Fruit fly (Drosophila melanogaster) whole organism, embryonic: ENCODE measurements around the gene CG5013.

Source experiments
- ATbp ChIP-seq: fragments of 200-800 bp; sonication (Bioruptor generic); optimal IDR thresholded peaks from 2 replicates; lab custom pipeline; 2017; ENCODE audit warnings: missing biosample characterization, mild to moderate bottlenecking, missing genetic modification characterization, missing genetic modification reagents
- B-H1 ChIP-seq: fragments of 200-800 bp; sonication (Bioruptor generic); IDR thresholded peaks from 3 replicates; pipeline ENCODE4 v1.3.6; 2022; ENCODE audit warnings: missing biosample characterization, missing genetic modification characterization
- BEAF-32 ChIP-seq: fragments of 200-800 bp; sonication (Bioruptor generic); optimal IDR thresholded peaks from 3 replicates; lab custom pipeline; 2017; ENCODE audit warnings: missing biosample characterization, missing genetic modification characterization, mild to moderate bottlenecking, moderate library complexity, missing genetic modification reagents
- CG12744 ChIP-seq: fragments of 200-800 bp; sonication (Bioruptor generic); optimal IDR thresholded peaks from 2 replicates; lab custom pipeline; 2016; ENCODE audit warnings: missing biosample characterization, missing genetic modification characterization
- CG15601 ChIP-seq: fragments of 200-800 bp; sonication (Bioruptor generic); optimal IDR thresholded peaks from 3 replicates; lab custom pipeline; 2019; ENCODE audit warnings: missing biosample characterization, mild to moderate bottlenecking, missing genetic modification characterization, moderate library complexity
- CG1603 ChIP-seq: fragments of 200-800 bp; sonication (Bioruptor generic); optimal IDR thresholded peaks from 2 replicates; lab custom pipeline; 2019; ENCODE audit warnings: missing biosample characterization, mild to moderate bottlenecking, missing genetic modification characterization, moderate library complexity
- CG34376 ChIP-seq: fragments of 200-800 bp; sonication (Bioruptor generic); optimal IDR thresholded peaks from 2 replicates; lab custom pipeline; 2018; ENCODE audit warnings: missing biosample characterization, mild to moderate bottlenecking, missing genetic modification characterization
- CG4328 ChIP-seq: fragments of 200-800 bp; sonication (Bioruptor generic); optimal IDR thresholded peaks from 3 replicates; lab custom pipeline; 2017; ENCODE audit warnings: missing biosample characterization, missing genetic modification reagents, missing genetic modification characterization
- CG6654 ChIP-seq: fragments of 200-800 bp; sonication (Bioruptor generic); optimal IDR thresholded peaks from 2 replicates; lab custom pipeline; 2017; ENCODE audit warnings: missing biosample characterization, mild to moderate bottlenecking, missing genetic modification characterization
- CG7357 ChIP-seq: fragments of 200-800 bp; sonication (Bioruptor generic); IDR thresholded peaks from 3 replicates; pipeline ENCODE4 v1.3.6; 2022; ENCODE audit warnings: missing biosample characterization, missing genetic modification characterization
- CG8765 ChIP-seq: fragments of 200-800 bp; sonication (Bioruptor generic); IDR thresholded peaks from 2 replicates; pipeline ENCODE4 v1.3.6; 2022; ENCODE audit warnings: missing biosample characterization, missing genetic modification characterization
- Dek ChIP-seq: fragments of 200-800 bp; sonication (Bioruptor generic); optimal IDR thresholded peaks from 3 replicates; lab custom pipeline; 2019; ENCODE audit warnings: missing biosample characterization, mild to moderate bottlenecking, missing genetic modification characterization, moderate library complexity
- Ets65A ChIP-seq: fragments of 200-800 bp; sonication (Bioruptor generic); peaks from one replicate; lab custom pipeline; 2016; ENCODE audit warnings: missing biosample characterization, missing genetic modification characterization
- GATAe ChIP-seq: fragments of 200-800 bp; sonication (Bioruptor generic); conservative IDR thresholded peaks from 2 replicates; pipeline ENCODE4 v1.3.6; 2022; ENCODE audit warnings: missing biosample characterization, missing genetic modification characterization
- Hey ChIP-seq: fragments of 200-800 bp; sonication (Bioruptor generic); optimal IDR thresholded peaks from 3 replicates; lab custom pipeline; 2018; ENCODE audit warnings: missing biosample characterization, mild to moderate bottlenecking, missing genetic modification characterization
- Hr78 ChIP-seq, 2 experiments: fragments of 200-800 bp in 1 of 2; fragments of >200 bp in 1 of 2; sonication (Bioruptor generic) in 1 of 2; optimal IDR thresholded peaks; 2 replicates each; lab custom pipeline; 2017 to 2019; ENCODE audit warnings: missing biosample characterization in 2 of 2, missing genetic modification characterization in 2 of 2, mild to moderate bottlenecking in 1 of 2, moderate library complexity in 1 of 2
- Med ChIP-seq: fragments of 200-800 bp; sonication (Bioruptor generic); peaks from one replicate; lab custom pipeline; 2016; ENCODE audit warnings: missing biosample characterization, missing genetic modification characterization, mild to moderate bottlenecking, inconsistent platforms, moderate library complexity
- Mrtf ChIP-seq: fragments of 200-800 bp; sonication (Bioruptor generic); IDR thresholded peaks from 3 replicates; pipeline ENCODE4 v1.3.6; 2022; ENCODE audit warnings: missing biosample characterization, missing genetic modification characterization
- NK7.1 ChIP-seq: fragments of 200-800 bp; sonication (Bioruptor generic); optimal IDR thresholded peaks from 3 replicates; lab custom pipeline; 2016; ENCODE audit warnings: missing biosample characterization, missing genetic modification characterization
- Nf-YB ChIP-seq: fragments of 200-800 bp; sonication (Bioruptor generic); optimal IDR thresholded peaks from 3 replicates; lab custom pipeline; 2019; ENCODE audit warnings: missing biosample characterization, mild to moderate bottlenecking, missing genetic modification characterization, moderate library complexity
- Nf-YC ChIP-seq: fragments of 200-800 bp; optimal IDR thresholded peaks from 3 replicates; lab custom pipeline; 2019; ENCODE audit warnings: missing biosample characterization, mild to moderate bottlenecking, missing genetic modification characterization, moderate library complexity
- Ravus ChIP-seq: fragments of 200-800 bp; sonication (Bioruptor generic); IDR thresholded peaks from 2 replicates; pipeline ENCODE4 v1.3.6; 2022; ENCODE audit warnings: missing biosample characterization, missing genetic modification characterization
- Six4 ChIP-seq: fragments of 200-800 bp; sonication (Bioruptor generic); optimal IDR thresholded peaks from 2 replicates; lab custom pipeline; 2016; ENCODE audit warnings: missing biosample characterization, missing genetic modification characterization
- Vsx1 ChIP-seq: fragments of 200-800 bp; sonication (Bioruptor generic); optimal IDR thresholded peaks from 2 replicates; lab custom pipeline; 2017; ENCODE audit warnings: missing biosample characterization, mild to moderate bottlenecking, missing genetic modification characterization, missing genetic modification reagents
- crp ChIP-seq, 2 experiments: fragments of 200-800 bp; sonication (Bioruptor generic); optimal IDR thresholded peaks; 2 replicates in 1 of 2; 3 replicates in 1 of 2; lab custom pipeline; 2017; ENCODE audit warnings: missing biosample characterization in 2 of 2, missing genetic modification characterization in 2 of 2, mild to moderate bottlenecking in 1 of 2, moderate library complexity in 1 of 2
- cwo ChIP-seq: fragments of 200-800 bp; sonication (Bioruptor generic); optimal IDR thresholded peaks from 3 replicates; lab custom pipeline; 2017; ENCODE audit warnings: missing biosample characterization, missing genetic modification characterization, mild to moderate bottlenecking, moderate library complexity, missing genetic modification reagents
- dmrt99B ChIP-seq: fragments of 200-800 bp; sonication (Bioruptor generic); optimal IDR thresholded peaks from 2 replicates; lab custom pipeline; 2018; ENCODE audit warnings: missing biosample characterization, mild to moderate bottlenecking, missing genetic modification characterization, moderate library complexity
- gcm ChIP-seq: fragments of 200-800 bp; sonication (Bioruptor generic); optimal IDR thresholded peaks from 2 replicates; lab custom pipeline; 2019; ENCODE audit warnings: missing biosample characterization, mild to moderate bottlenecking, missing genetic modification characterization, moderate library complexity
- grn ChIP-seq: fragments of 200-800 bp; sonication (Bioruptor generic); optimal IDR thresholded peaks from 3 replicates; lab custom pipeline; 2017; ENCODE audit warnings: missing biosample characterization, missing genetic modification characterization
- hkb ChIP-seq, 2 experiments: fragments of 200-800 bp in 1 of 2; fragments of >200 bp in 1 of 2; sonication (Bioruptor generic) in 1 of 2; IDR thresholded peaks in 1 of 2; optimal IDR thresholded peaks in 1 of 2; 2 replicates each; pipeline versions ENCODE4 v1.3.6 to Lab custom; 2017 to 2022; ENCODE audit warnings: missing biosample characterization in 1 of 2, missing genetic modification characterization in 1 of 2
- mirr ChIP-seq: fragments of 200-800 bp; sonication (Bioruptor generic); optimal IDR thresholded peaks from 3 replicates; lab custom pipeline; 2018; ENCODE audit warnings: missing biosample characterization, mild to moderate bottlenecking, missing genetic modification characterization
- pum ChIP-seq: fragments of 200-800 bp; sonication (Bioruptor generic); optimal IDR thresholded peaks from 2 replicates; lab custom pipeline; 2016; ENCODE audit warnings: missing biosample characterization, missing genetic modification characterization
- ro ChIP-seq: fragments of 200-800 bp; sonication (Bioruptor generic); IDR thresholded peaks from 2 replicates; pipeline ENCODE4 v1.3.6; 2022; ENCODE audit warnings: missing biosample characterization, missing genetic modification characterization
- sc ChIP-seq, 3 experiments: fragments of >200 bp in 2 of 3; fragments of 200-800 bp in 1 of 3; sonication (Bioruptor generic) in 1 of 3; optimal IDR thresholded peaks; 2 replicates in 2 of 3; 3 replicates in 1 of 3; lab custom pipeline; 2017; ENCODE audit warnings: mild to moderate bottlenecking in 1 of 3, missing biosample characterization in 1 of 3, missing genetic modification characterization in 1 of 3, missing genetic modification reagents in 1 of 3
- seq ChIP-seq: fragments of 200-800 bp; sonication (Bioruptor generic); IDR thresholded peaks from 2 replicates; pipeline ENCODE4 v1.3.6; 2022; ENCODE audit warnings: missing biosample characterization, missing genetic modification characterization
- tna ChIP-seq: fragments of 200-800 bp; sonication (Bioruptor generic); IDR thresholded peaks from 2 replicates; pipeline ENCODE4 v1.3.6; 2022; ENCODE audit warnings: missing biosample characterization, missing genetic modification characterization; ENCODE audit not compliant: partially characterized antibody
- vvl ChIP-seq: fragments of 200-800 bp; sonication (Bioruptor generic); IDR thresholded peaks from 2 replicates; pipeline ENCODE4 v1.3.6; 2022; ENCODE audit warnings: missing biosample characterization, missing genetic modification characterization

Gene CG5013

DNA sequence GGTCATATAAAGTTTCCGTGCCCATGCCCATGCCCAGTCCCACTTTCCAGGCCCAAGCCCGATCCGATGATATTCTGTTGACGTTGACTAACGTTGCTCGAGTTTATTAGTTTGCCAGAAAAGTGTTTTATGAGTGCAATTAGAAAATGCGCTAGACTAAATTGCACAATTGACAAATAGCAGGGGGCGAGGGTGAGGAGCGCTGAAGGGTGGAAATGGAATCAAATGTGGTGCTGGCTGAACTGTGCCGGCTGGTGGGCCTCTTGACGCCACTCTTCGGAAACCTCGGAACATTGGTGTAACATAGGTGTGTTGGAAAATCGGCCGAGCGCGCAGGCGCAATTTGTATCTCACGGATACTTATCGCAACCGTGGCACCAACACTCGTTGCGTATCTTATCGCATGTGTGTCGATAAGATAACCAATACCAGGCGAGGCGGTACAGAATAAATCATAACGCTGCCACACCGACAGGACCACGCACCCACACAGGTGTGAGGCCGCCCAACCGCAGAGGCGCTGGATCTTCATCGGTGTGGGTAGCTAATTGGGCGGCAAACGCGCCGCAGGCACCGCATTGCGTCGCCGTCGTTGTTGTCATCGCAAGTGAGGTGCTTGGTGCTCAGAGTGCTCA, 37.7 kb upstream of the CG5013 start (continued):
- TF ChIP-seq CG4328 (GFP tag; lab: Kevin White, UChicago), result peak; percentile 20
- peak; percentile 91 for TF ChIP-seq Nf-YC
- TF ChIP-seq B-H1 (GFP tag; lab: Robert Waterston, UW), result no peak
- no peak for TF ChIP-seq crp (GFP tag; optimal IDR thresholded peaks at IDR 0.05; lab: Kevin White, UChicago)
- no peak for TF ChIP-seq Ravus (GFP tag; lab: Robert Waterston, UW)
- TF ChIP-seq tna (GFP tag; lab: Robert Waterston, UW), result no peak
- TF ChIP-seq CG1603, result peak; percentile 30
- TF ChIP-seq vvl (GFP tag; lab: Robert Waterston, UW), result no peak
- no peak for TF ChIP-seq CG12744 (GFP tag; lab: Kevin White, UChicago)
- TF ChIP-seq Vsx1 (GFP tag; lab: Kevin White, UChicago), result peak; percentile 90
- TF ChIP-seq ATbp (GFP tag; lab: Kevin White, UChicago), result peak; percentile 23
- no peak for TF ChIP-seq CG6654 (GFP tag; lab: Kevin White, UChicago)
- TF ChIP-seq Med, result peak; percentile 64
- TF ChIP-seq NK7.1, result no peak

DNA sequence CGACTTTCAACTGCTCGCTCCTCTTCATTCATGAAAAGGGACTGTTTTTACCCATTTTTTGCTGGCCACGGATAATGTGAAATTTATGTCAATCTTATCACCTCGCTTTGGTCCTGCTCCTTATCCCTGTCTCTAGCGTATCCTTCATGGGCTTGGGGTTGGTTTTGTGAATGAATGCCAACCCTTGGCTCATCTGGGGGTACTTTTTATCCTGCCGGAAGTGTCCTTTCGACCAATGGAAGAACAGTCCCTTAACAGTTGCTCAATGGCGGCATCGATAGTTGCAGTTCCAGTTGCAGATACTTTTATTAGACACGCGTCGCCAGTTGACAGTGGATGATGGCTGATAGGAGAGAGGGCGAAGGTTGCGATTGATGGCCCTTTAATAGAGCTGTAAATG, 35.9 kb upstream of the CG5013 start:
- TF ChIP-seq Ets65A, result peak; percentile 38
- TF ChIP-seq pum (GFP tag; lab: Kevin White, UChicago), result no peak
- TF ChIP-seq Nf-YB (GFP tag; lab: Kevin White, UChicago), result peak; percentile 94
- peak; percentile 58; the same call in 1 of the 2 replicates for TF ChIP-seq seq
- TF ChIP-seq BEAF-32 (GFP tag; lab: Kevin White, UChicago), result no peak
- no peak for TF ChIP-seq ro
- peak; percentile 90 for TF ChIP-seq Nf-YC
- TF ChIP-seq, all 482 proteins: peak for 4

DNA sequence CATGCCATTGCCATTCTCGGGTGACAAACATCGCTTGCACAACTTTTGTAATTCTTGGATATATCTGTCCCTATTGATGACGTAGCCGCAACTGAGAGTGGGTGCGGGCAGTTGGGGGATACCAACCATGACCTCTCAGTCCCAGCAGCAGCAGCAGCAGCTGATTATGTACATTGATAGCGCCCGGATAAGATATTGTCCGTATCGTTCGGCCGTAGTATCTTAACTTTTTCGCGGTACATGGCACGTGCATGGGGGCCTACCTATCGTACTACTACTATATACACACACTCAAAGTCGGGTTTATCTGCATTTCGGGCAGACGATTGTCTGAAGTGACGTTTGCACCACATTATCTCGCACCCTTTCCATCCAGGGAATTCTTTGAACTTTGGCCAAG, 34.9 kb upstream of the CG5013 start:
- TF ChIP-seq hkb (optimal IDR thresholded peaks at IDR 0.05; lab: Kevin White, UChicago), result no peak
- TF ChIP-seq hkb (GFP tag; IDR thresholded peaks at IDR 0.05; lab: Robert Waterston, UW), result no peak
- TF ChIP-seq Hey (tag; lab: Kevin White, UChicago), result peak; percentile 83
- TF ChIP-seq mirr, result peak; percentile 60
- TF ChIP-seq Mrtf (GFP tag; lab: Robert Waterston, UW), result no peak
- TF ChIP-seq cwo, result peak; percentile 90
- no peak for TF ChIP-seq CG15601
- no peak for TF ChIP-seq dmrt99B (tag; lab: Kevin White, UChicago)
- no peak for TF ChIP-seq Dek (tag; lab: Kevin White, UChicago)
- TF ChIP-seq sc (optimal IDR thresholded peaks at IDR 0.05; lab: Kevin White, UChicago), result no peak
- TF ChIP-seq sc (GFP tag; optimal IDR thresholded peaks at IDR 0.05; lab: Kevin White, UChicago), result no peak
- peak; percentile 52 for TF ChIP-seq CG34376 (GFP tag; lab: Kevin White, UChicago)
- 0 out of 3 replicates have a peak, but pooled peaks have one; percentile 19 for TF ChIP-seq CG7357 (GFP tag; lab: Robert Waterston, UW)
- TF ChIP-seq Six4 (GFP tag; lab: Kevin White, UChicago), result no peak
- TF ChIP-seq grn (GFP tag; lab: Kevin White, UChicago), result peak; percentile 77
- TF ChIP-seq GATAe (GFP tag; lab: Robert Waterston, UW), result peak; percentile 86
- peak in 1 of 2 experiments; percentile 1 for TF ChIP-seq Hr78 (GFP tag; optimal IDR thresholded peaks at IDR 0.05; lab: Kevin White, UChicago)
- peak; percentile 2 for TF ChIP-seq Med
- no peak for TF ChIP-seq CG8765 (GFP tag; lab: Robert Waterston, UW)
- TF ChIP-seq gcm (GFP tag; lab: Kevin White, UChicago), result peak; percentile 6
